Fruit fly (Drosophila melanogaster) Kc167 (cell line): ENCODE results near the gene Doc1.

Source experiments
- Myc ChIP-seq: fragments of >200 bp; optimal IDR thresholded peaks from 2 replicates; lab custom pipeline; 2017; ENCODE audit warnings: missing external identifiers
- Sin3A ChIP-seq: fragments of >200 bp; optimal IDR thresholded peaks from 2 replicates; lab custom pipeline; 2018; ENCODE audit warnings: missing external identifiers
- h ChIP-seq: fragments of >200 bp; optimal IDR thresholded peaks from 3 replicates; lab custom pipeline; 2018; ENCODE audit warnings: missing external identifiers
- insv ChIP-seq: fragments of >200 bp; optimal IDR thresholded peaks from 3 replicates; lab custom pipeline; 2018; ENCODE audit warnings: missing external identifiers
- psq ChIP-seq: fragments of >200 bp; optimal IDR thresholded peaks from 2 replicates; lab custom pipeline; 2017; ENCODE audit warnings: missing external identifiers
- ttk ChIP-seq: sonication (Bioruptor generic); optimal IDR thresholded peaks from 2 replicates; lab custom pipeline; 2017; ENCODE audit warnings: missing external identifiers

dm6 chr3L:9057429-9058088 is 16.4 kb downstream of the Doc1 start:
- TF ChIP-seq Sin3A (lab: Kevin White, UChicago) (no peak), psq (no peak), h (no peak), insv (no peak), Myc (lab: Kevin White, UChicago) (no peak), ttk (lab: Kevin White, UChicago) (no peak)
